Worm (Caenorhabditis elegans): ENCODE measurements around the gene nstp-7.

DNA sequence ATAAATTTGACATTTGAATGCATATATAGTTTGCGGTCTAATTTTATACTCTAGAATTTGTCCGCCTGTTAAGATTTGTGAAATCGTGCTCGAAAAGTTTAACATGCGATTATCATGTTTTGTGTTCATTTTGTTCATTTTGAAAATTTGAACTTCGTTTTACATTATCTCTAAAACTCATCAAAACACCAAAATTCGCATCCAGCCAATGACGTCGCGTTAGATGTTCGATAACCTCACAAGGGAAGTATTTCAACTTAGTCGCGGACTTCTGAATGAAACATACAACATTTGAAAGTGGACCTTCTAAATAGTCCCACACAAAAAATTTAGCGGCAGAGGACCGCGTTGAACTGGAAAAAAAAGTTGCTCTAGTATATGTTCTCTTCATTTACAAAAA lies 40.2 kb upstream of the nstp-7 start:
- TF ChIP-seq lin-39 (tag; optimal IDR thresholded peaks at IDR 0.05): no peak
- TF ChIP-seq pha-4 (tag; optimal IDR thresholded peaks at IDR 0.05): no peak
- TF ChIP-seq daf-12 (tag; optimal IDR thresholded peaks at IDR 0.05): no peak
- TF ChIP-seq R02D3.7 (tag; optimal IDR thresholded peaks at IDR 0.05): no peak
- TF ChIP-seq nfya-1 (tag; optimal IDR thresholded peaks at IDR 0.05; ENCODE audit: insufficient read depth): no peak
- no peak for TF ChIP-seq snpc-4 (tag; optimal IDR thresholded peaks at IDR 0.05)
- TF ChIP-seq nhr-43 (tag; optimal IDR thresholded peaks at IDR 0.05; ENCODE audit: poor library complexity, severe bottlenecking): no peak
- no peak for TF ChIP-seq lsy-12 (tag; optimal IDR thresholded peaks at IDR 0.05)
- TF ChIP-seq egl-27 (tag; optimal IDR thresholded peaks at IDR 0.05): no peak
- no peak for TF ChIP-seq nhr-237 (tag; optimal IDR thresholded peaks at IDR 0.05)
- no peak for TF ChIP-seq nhr-76 (tag; optimal IDR thresholded peaks at IDR 0.05)
- no peak for TF ChIP-seq nhr-23 (tag; optimal IDR thresholded peaks at IDR 0.05)
